Fruit fly (Drosophila melanogaster) S2 (cell line): Measurements from ENCODE around the gene Kmn1.

Experiments used
- CG8478 ChIP-seq: fragments of >200 bp; optimal IDR thresholded peaks from 2 replicates; lab custom pipeline; 2018
- CTCF ChIP-seq, 2 experiments: fragments of >200 bp; optimal IDR thresholded peaks; 2 replicates each; lab custom pipeline; 2018

The Kmn1 gene

DNA sequence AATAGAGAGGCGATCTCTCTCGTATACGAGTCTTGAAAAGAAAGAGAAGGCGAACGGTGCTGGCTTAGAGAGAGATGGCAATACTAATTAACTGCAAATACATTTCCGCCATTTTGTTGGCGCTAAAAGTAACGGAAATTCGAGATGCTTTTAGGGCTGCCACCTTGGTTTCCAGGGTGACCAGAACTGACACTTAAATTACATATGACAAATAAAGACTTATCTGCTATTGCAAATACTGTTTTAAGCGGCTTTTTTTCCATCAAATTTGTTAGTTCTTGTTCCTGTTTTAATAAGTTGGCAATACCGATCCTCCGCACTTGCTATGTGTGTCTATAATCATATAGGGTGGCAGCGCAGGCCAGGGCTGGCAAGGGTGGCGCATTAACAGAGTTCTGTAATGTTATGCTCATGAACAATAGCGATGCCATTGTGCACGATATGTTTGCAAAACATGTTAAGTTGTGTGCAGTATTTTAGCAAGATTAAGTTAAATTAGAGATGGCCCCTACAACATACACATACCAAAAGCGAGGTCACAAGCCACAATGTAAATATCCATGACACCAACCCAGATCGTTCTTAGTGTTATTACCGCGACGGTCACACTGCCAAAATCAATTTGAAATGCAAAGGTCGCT lies 8.1 kb upstream of the Kmn1 start, which contains the start of gene nod:
TSS of gene nod (plus strand) at position 573 of the 641 bp plus-strand sequence.
- TF ChIP-seq CTCF (optimal IDR thresholded peaks at IDR 0.05; lab: Kevin White, UChicago) (peak; percentile 62), CG8478 (no peak)

DNA sequence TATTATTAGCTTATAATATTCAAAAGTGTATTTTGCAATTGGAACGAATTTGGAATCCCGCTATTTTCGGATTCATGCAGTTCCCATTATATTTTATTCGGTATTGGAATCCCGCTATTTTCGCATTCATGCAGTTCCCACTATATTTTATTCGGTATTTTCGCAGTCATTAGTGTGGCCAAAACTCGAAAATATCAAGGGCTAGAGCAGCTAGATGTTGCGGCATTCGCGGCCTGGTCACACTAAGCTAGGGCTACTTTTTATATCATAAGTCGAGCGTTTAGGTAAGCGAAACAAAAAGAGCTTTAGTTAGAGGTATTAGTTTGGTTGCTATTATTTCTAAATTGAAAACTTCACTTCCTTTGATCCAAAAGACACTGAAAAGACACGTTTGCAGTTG lies 6.6 kb upstream of the Kmn1 start:
- TF ChIP-seq CG8478: no peak
- no peak for TF ChIP-seq CTCF (optimal IDR thresholded peaks at IDR 0.05; lab: Kevin White, UChicago)

- no peak for TF ChIP-seq CTCF (optimal IDR thresholded peaks at IDR 0.05; lab: Kevin White, UChicago)
- TF ChIP-seq CG8478: no peak
Observed at dm6 chrX:11576540-11576939, 4.3 kb upstream of the Kmn1 start, which contains the start of gene CG11695. Gene CG11695 (plus strand): TSS chrX:11576883.

DNA sequence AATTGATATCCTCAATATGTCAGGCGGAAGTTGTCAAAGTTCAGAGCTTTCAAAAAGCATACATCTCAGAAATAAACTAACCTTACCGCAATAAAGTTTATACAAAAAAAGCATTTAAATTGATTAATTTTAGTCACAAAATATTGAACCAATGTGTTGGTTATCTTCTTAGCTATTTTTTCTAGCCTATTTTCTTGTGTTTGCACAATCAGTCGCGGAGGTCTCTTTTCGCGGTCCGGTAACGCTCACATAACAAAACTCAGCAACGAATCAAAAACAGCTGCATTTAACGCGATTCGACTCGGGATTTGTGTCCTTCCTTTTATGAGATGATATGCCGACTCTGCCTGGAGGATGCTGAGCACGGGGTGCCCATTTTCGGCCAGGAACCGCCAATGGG lies 1.3 kb upstream of the Kmn1 start, which contains the start of gene CG11696:
TSS of gene CG11696 (plus strand) at position 203 of the 400 bp plus-strand sequence.
- TF ChIP-seq CTCF (optimal IDR thresholded peaks at IDR 0.05; lab: Kevin White, UChicago) (no peak), CG8478 (no peak)

- TF ChIP-seq CTCF (optimal IDR thresholded peaks at IDR 0.05; lab: Kevin White, UChicago) (no peak), CG8478 (no peak)
Observed at dm6 chrX:11569956-11570695, 2.1 kb downstream of the Kmn1 start, which contains the start of the genes Polr2A and CG11699. Gene Polr2A (minus strand): TSS chrX:11570326. Gene CG11699 (plus strand): TSS chrX:11570621.

DNA sequence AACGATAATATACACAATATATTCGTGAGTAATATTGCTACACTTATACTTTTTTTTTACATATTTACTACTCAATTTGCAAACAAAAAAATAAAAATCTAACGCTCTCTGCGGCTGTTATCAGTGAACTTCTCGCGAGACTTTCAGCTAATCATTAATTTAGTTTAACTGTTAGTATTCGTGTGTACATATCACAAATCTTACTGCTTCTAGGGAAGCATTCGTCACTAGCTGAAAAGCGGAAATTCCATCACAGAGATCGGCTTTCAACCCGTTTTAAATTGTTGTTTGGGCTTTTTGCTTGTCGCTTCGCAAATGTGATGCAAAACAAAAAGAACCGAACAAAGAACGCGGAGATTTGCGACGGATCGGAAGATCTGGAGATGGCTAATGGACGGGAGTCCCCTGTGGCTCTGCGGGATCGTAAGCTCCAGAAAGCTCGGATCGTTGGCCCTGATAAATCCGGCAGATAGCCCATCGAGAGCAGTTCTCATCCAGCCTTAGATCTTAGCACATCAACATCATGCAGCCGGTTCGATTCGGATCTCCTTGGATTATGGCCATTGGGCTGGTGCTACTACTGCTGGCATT lies 10.7 kb downstream of the Kmn1 start, which contains the start of gene PGRP-SA:
TSS of gene PGRP-SA (plus strand) at position 194 of the 591 bp plus-strand sequence.
- TF ChIP-seq CG8478 (no peak), CTCF (optimal IDR thresholded peaks at IDR 0.05; lab: Kevin White, UChicago) (no peak)

dm6 chrX:11559728-11560724 lies 12.2 kb downstream of the Kmn1 start:
- TF ChIP-seq CTCF (optimal IDR thresholded peaks at IDR 0.05; lab: Kevin White, UChicago): no peak
- no peak for TF ChIP-seq CG8478

- TF ChIP-seq CTCF (optimal IDR thresholded peaks at IDR 0.05; lab: Kevin White, UChicago): no peak
- TF ChIP-seq CG8478: no peak
Observed at dm6 chrX:11558389-11558908, 13.8 kb downstream of the Kmn1 start, which contains the start of gene CG1572. Gene CG1572 (minus strand): TSS chrX:11558654.

- TF ChIP-seq CG8478 (no peak), CTCF (optimal IDR thresholded peaks at IDR 0.05; lab: Kevin White, UChicago) (no peak)
Observed at dm6 chrX:11556774-11557173, 15.5 kb downstream of the Kmn1 start.

- TF ChIP-seq CTCF (optimal IDR thresholded peaks at IDR 0.05; lab: Kevin White, UChicago) (no peak), CG8478 (no peak)
Observed at dm6 chrX:11555070-11555469, 17.2 kb downstream of the Kmn1 start.

DNA sequence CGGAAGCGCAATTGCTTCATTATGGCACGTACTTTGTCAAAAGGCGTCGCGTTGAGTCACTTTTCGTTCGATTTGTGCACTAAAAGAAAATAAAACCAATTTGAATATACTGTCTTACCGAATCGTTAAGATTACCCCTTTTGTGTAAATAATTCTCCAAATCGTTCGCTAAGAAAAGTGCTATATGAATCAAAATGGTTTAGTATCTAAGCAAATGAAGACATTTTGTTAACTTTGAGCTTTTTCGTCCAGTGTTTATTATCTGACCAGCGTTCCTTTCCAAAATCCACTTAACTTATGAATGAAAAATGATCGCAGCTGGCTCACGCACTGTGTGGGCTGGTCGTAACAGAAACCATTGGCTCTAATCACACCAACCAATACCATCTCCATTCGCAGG lies 22.2 kb downstream of the Kmn1 start:
- TF ChIP-seq CG8478 (no peak), CTCF (optimal IDR thresholded peaks at IDR 0.05; lab: Kevin White, UChicago) (no peak)

DNA sequence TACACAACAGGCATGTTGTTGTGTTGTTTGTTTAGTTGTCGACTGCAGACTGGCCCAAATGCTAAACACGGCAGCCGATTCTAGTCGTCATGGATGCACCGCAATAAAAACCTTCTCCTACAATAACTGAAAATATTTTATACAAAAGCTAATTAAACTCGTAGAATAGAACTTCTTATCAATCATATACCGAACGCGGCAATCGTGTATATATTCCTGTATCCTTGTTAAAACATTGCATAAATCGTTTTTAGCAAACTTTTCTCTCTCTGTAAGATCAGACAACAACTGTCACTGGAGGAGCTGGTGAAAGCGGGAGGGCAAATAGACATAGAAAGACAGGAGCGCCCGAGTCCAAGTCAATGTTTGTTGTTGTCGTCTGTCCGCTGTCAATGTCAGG lies 23.5 kb downstream of the Kmn1 start:
- TF ChIP-seq CTCF (optimal IDR thresholded peaks at IDR 0.05; lab: Kevin White, UChicago) (no peak), CG8478 (no peak)

- TF ChIP-seq CG8478 (no peak), CTCF (optimal IDR thresholded peaks at IDR 0.05; lab: Kevin White, UChicago) (no peak)
Observed at dm6 chrX:11546941-11547340, 25.3 kb downstream of the Kmn1 start.

DNA sequence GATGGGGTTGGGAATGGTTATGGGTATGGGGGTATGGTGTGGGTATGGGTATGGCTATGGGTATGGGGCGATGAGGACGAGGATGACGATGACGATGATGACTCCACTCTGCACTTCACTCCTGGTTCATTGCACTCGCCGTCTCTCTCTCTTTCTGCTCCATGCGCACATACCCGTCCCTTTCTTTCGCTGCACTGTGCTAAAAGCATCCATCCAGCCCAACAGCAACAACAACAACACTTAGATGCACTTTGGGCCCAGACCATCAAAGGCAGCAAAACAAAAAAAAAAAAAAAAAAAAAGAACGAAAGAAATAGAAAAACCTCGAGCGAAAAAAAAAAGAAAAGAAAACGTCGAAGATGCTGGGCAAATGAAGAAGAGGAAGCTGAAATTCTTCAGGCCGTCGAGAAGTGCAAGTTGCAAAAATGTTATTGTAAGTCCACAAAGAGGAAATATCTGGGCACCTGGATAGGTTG lies 27.3 kb downstream of the Kmn1 start:
- no peak for TF ChIP-seq CTCF (optimal IDR thresholded peaks at IDR 0.05; lab: Kevin White, UChicago)
- TF ChIP-seq CG8478: no peak
